Worm (Caenorhabditis elegans) whole organism, late embryonic: Measurements from ENCODE around the gene snpc-1.2.
A peak's percentile ranks its signal among the peaks of the same experiment; 100 is the strongest.

ENCODE experiments used
- C08G9.2 ChIP-seq: sonication (generic microtip); optimal IDR thresholded peaks from 2 replicates; lab custom pipeline; 2016; ENCODE audit warnings: mild to moderate bottlenecking, missing genetic modification characterization, moderate library complexity, missing compliant biosample characterization
- C38D4.7 ChIP-seq: fragments of 200-800 bp; sonication (Bioruptor generic); optimal IDR thresholded peaks from 2 replicates; lab custom pipeline; 2018; ENCODE audit warnings: mild to moderate bottlenecking, missing genetic modification characterization, moderate library complexity, missing compliant biosample characterization
- Y22D7AL.16 ChIP-seq: sonication (generic microtip); optimal IDR thresholded peaks from 2 replicates; lab custom pipeline; 2016; ENCODE audit warnings: missing genetic modification characterization, missing compliant biosample characterization
- ahr-1 ChIP-seq: sonication (generic microtip); optimal IDR thresholded peaks from 2 replicates; lab custom pipeline; 2016; ENCODE audit warnings: missing genetic modification characterization, missing compliant biosample characterization
- ceh-18 ChIP-seq: sonication (generic microtip); optimal IDR thresholded peaks from 2 replicates; lab custom pipeline; 2016; ENCODE audit warnings: missing genetic modification characterization, missing compliant biosample characterization
- ceh-2 ChIP-seq: sonication (generic microtip); optimal IDR thresholded peaks from 2 replicates; lab custom pipeline; 2016; ENCODE audit warnings: missing genotype, missing genetic modification characterization, missing compliant biosample characterization
- ceh-24 ChIP-seq: sonication (generic microtip); optimal IDR thresholded peaks from 2 replicates; lab custom pipeline; 2016; ENCODE audit warnings: mild to moderate bottlenecking, missing genetic modification characterization, missing compliant biosample characterization
- ceh-34 ChIP-seq: sonication (generic microtip); optimal IDR thresholded peaks from 2 replicates; lab custom pipeline; 2016; ENCODE audit warnings: mild to moderate bottlenecking, missing genetic modification characterization, missing compliant biosample characterization
- ceh-45 ChIP-seq: fragments of 200-800 bp; sonication (Bioruptor generic); IDR thresholded peaks from 2 replicates; pipeline ENCODE4 v1.3.6; 2022; ENCODE audit warnings: missing genetic modification reagents, missing genetic modification characterization, missing compliant biosample characterization
- ceh-9 ChIP-seq: sonication (generic microtip); optimal IDR thresholded peaks from 2 replicates; lab custom pipeline; 2016; ENCODE audit warnings: mild to moderate bottlenecking, missing genetic modification characterization, inconsistent platforms, missing compliant biosample characterization
- che-1 ChIP-seq: sonication (generic microtip); optimal IDR thresholded peaks from 2 replicates; lab custom pipeline; 2016; ENCODE audit warnings: mild to moderate bottlenecking, missing genetic modification characterization, missing compliant biosample characterization
- dmd-4 ChIP-seq: sonication (generic microtip); optimal IDR thresholded peaks from 2 replicates; lab custom pipeline; 2016; ENCODE audit warnings: borderline replicate concordance, missing genetic modification characterization, missing compliant biosample characterization
- dve-1 ChIP-seq: sonication (generic microtip); optimal IDR thresholded peaks from 2 replicates; lab custom pipeline; 2017; ENCODE audit warnings: antibody characterized with exemption, mild to moderate bottlenecking, missing genetic modification characterization, missing compliant biosample characterization
- elt-2 ChIP-seq: sonication (generic microtip); optimal IDR thresholded peaks from 2 replicates; lab custom pipeline; 2016; ENCODE audit warnings: missing genetic modification reagents, missing genetic modification characterization, missing compliant biosample characterization
- ets-4 ChIP-seq: sonication (generic microtip); optimal IDR thresholded peaks from 2 replicates; lab custom pipeline; 2016; ENCODE audit warnings: missing genetic modification characterization, missing compliant biosample characterization
- gmeb-2 ChIP-seq: sonication (generic microtip); optimal IDR thresholded peaks from 2 replicates; lab custom pipeline; 2016; ENCODE audit warnings: missing genetic modification characterization, inconsistent platforms, missing compliant biosample characterization
- hlh-30 ChIP-seq: sonication (generic microtip); optimal IDR thresholded peaks from 2 replicates; lab custom pipeline; 2017; ENCODE audit warnings: antibody characterized with exemption, missing genetic modification characterization, missing compliant biosample characterization; ENCODE audit not compliant: insufficient read depth
- hlh-6 ChIP-seq: sonication (generic microtip); optimal IDR thresholded peaks from 2 replicates; lab custom pipeline; 2016; ENCODE audit warnings: missing genotype, missing genetic modification characterization, missing compliant biosample characterization
- hlh-8 ChIP-seq: sonication (generic microtip); optimal IDR thresholded peaks from 2 replicates; lab custom pipeline; 2016; ENCODE audit warnings: missing genotype, missing genetic modification characterization, missing compliant biosample characterization
- lim-6 ChIP-seq: sonication (generic microtip); optimal IDR thresholded peaks from 2 replicates; lab custom pipeline; 2016; ENCODE audit warnings: missing genetic modification characterization, missing compliant biosample characterization
- nfya-1 ChIP-seq: sonication (generic microtip); optimal IDR thresholded peaks from 2 replicates; lab custom pipeline; 2017; ENCODE audit warnings: missing genetic modification characterization, mild to moderate bottlenecking, missing compliant biosample characterization, antibody characterized with exemption, moderate library complexity
- nhr-11 ChIP-seq: fragments of 150-350 bp; optimal IDR thresholded peaks from 2 replicates; lab custom pipeline; 2014; ENCODE audit warnings: missing biosample characterization, missing genetic modification characterization
- odd-2 ChIP-seq: sonication (generic microtip); optimal IDR thresholded peaks from 2 replicates; lab custom pipeline; 2017; ENCODE audit warnings: antibody characterized with exemption, mild to moderate bottlenecking, missing genetic modification characterization, missing compliant biosample characterization
- pag-3 ChIP-seq: sonication (generic microtip); optimal IDR thresholded peaks from 2 replicates; lab custom pipeline; 2016; ENCODE audit warnings: missing compliant biosample characterization, missing genetic modification characterization, borderline replicate concordance
- pha-2 ChIP-seq: sonication (generic microtip); optimal IDR thresholded peaks from 2 replicates; lab custom pipeline; 2017; ENCODE audit warnings: mild to moderate bottlenecking, missing genetic modification characterization, missing compliant biosample characterization
- pha-4 ChIP-seq: fragments of 150-350 bp; optimal IDR thresholded peaks from 2 replicates; lab custom pipeline; 2018; ENCODE audit warnings: missing biosample characterization, missing genetic modification reagents, missing genetic modification characterization
- pros-1 ChIP-seq: fragments of 150-350 bp; optimal IDR thresholded peaks from 2 replicates; lab custom pipeline; 2014; ENCODE audit warnings: missing biosample characterization, missing genetic modification reagents, missing genetic modification characterization
- sdc-2 ChIP-seq: sonication (generic microtip); optimal IDR thresholded peaks from 2 replicates; lab custom pipeline; 2016; ENCODE audit warnings: missing genotype, missing genetic modification characterization, missing compliant biosample characterization
- sox-4 ChIP-seq: sonication (generic microtip); optimal IDR thresholded peaks from 2 replicates; lab custom pipeline; 2017; ENCODE audit warnings: mild to moderate bottlenecking, missing genetic modification characterization, inconsistent platforms, missing compliant biosample characterization
- tbx-2 ChIP-seq: sonication (generic microtip); optimal IDR thresholded peaks from 2 replicates; lab custom pipeline; 2016; ENCODE audit warnings: missing genetic modification characterization, missing compliant biosample characterization
- unc-3 ChIP-seq, 2 experiments: fragments of 200-800 bp in 1 of 2; sonication (Bioruptor generic) in 1 of 2; sonication (generic microtip) in 1 of 2; conservative IDR thresholded peaks in 1 of 2; optimal IDR thresholded peaks in 1 of 2; 2 replicates each; pipeline versions ENCODE4 v1.3.6 to Lab custom; 2016 to 2022; ENCODE audit warnings: missing compliant biosample characterization in 2 of 2, missing genetic modification characterization in 2 of 2, missing genetic modification reagents in 1 of 2
- unc-42 ChIP-seq: sonication (generic microtip); optimal IDR thresholded peaks from 2 replicates; lab custom pipeline; 2016; ENCODE audit warnings: missing genotype, missing genetic modification characterization, missing compliant biosample characterization
- zip-5 ChIP-seq: sonication (generic microtip); optimal IDR thresholded peaks from 2 replicates; lab custom pipeline; 2016; ENCODE audit warnings: missing genetic modification characterization, missing compliant biosample characterization

Gene snpc-1.2

ce11 chrIII:13169464-13169966, at the start of gene snpc-1.2, which contains the start of gene Y39E4B.5:
Gene snpc-1.2, minus strand, starts transcription at chrIII:13169541.
Gene Y39E4B.5, plus strand, starts transcription at chrIII:13169916.
- TF ChIP-seq ceh-18 (tag; lab: Kevin White, UChicago) = no peak
- no peak for TF ChIP-seq ceh-9 (tag; lab: Kevin White, UChicago)
- TF ChIP-seq pha-4 = no peak
- TF ChIP-seq elt-2 (tag; lab: Kevin White, UChicago) = no peak
- no peak for TF ChIP-seq odd-2 (tag; lab: Kevin White, UChicago)
- no peak for TF ChIP-seq C38D4.7 (GFP tag; lab: Kevin White, UChicago)
- TF ChIP-seq Y22D7AL.16 (tag; lab: Kevin White, UChicago) = no peak
- TF ChIP-seq sox-4 = no peak
- no peak for TF ChIP-seq unc-42
- no peak for TF ChIP-seq ceh-45 (GFP tag; lab: Robert Waterston, UW)
- no peak for TF ChIP-seq gmeb-2
- no peak for TF ChIP-seq pag-3 (tag; lab: Kevin White, UChicago)
- TF ChIP-seq hlh-8 (tag; lab: Kevin White, UChicago) = no peak
- TF ChIP-seq ceh-34 (tag; lab: Kevin White, UChicago) = no peak

- no peak for TF ChIP-seq ceh-24 (tag; lab: Kevin White, UChicago)
- TF ChIP-seq lim-6 (tag; lab: Kevin White, UChicago) = no peak
- no peak for TF ChIP-seq ceh-2 (tag; lab: Kevin White, UChicago)
- no peak for TF ChIP-seq ceh-9 (tag; lab: Kevin White, UChicago)
- TF ChIP-seq ceh-34 (tag; lab: Kevin White, UChicago) = no peak
- TF ChIP-seq nfya-1 (tag; lab: Kevin White, UChicago) = no peak
Observed at ce11 chrIII:13216488-13217016, 47.2 kb upstream of the snpc-1.2 start.

- TF ChIP-seq nhr-11 (tag; lab: Kevin White, UChicago) = no peak
- peak; percentile 10 for TF ChIP-seq unc-42
- TF ChIP-seq C08G9.2 = no peak
Observed at ce11 chrIII:13215682-13216081, 46.3 kb upstream of the snpc-1.2 start.

ce11 chrIII:13213111-13213510, 43.8 kb upstream of the snpc-1.2 start:
- no peak for TF ChIP-seq pha-2 (tag; lab: Kevin White, UChicago)
- no peak for TF ChIP-seq sox-4
- TF ChIP-seq unc-3 (GFP tag; conservative IDR thresholded peaks at IDR 0.05; lab: Robert Waterston, UW) = no peak
- no peak for TF ChIP-seq unc-3 (tag; optimal IDR thresholded peaks at IDR 0.05; lab: Kevin White, UChicago)
- no peak for TF ChIP-seq che-1 (tag; lab: Kevin White, UChicago)
- TF ChIP-seq Y22D7AL.16 (tag; lab: Kevin White, UChicago) = no peak
- no peak for TF ChIP-seq ahr-1 (tag; lab: Kevin White, UChicago)
- no peak for TF ChIP-seq pag-3 (tag; lab: Kevin White, UChicago)
- no peak for TF ChIP-seq dmd-4 (tag; lab: Kevin White, UChicago)
- TF ChIP-seq dve-1 = no peak

ce11 chrIII:13212366-13212765, 43.0 kb upstream of the snpc-1.2 start, which contains the start of gene tsp-3:
Gene tsp-3, plus strand, starts transcription at chrIII:13212666.
- TF ChIP-seq pros-1 (tag; lab: Kevin White, UChicago) (no peak), hlh-30 (tag; lab: Kevin White, UChicago) (no peak), ceh-24 (tag; lab: Kevin White, UChicago) (no peak), ceh-18 (tag; lab: Kevin White, UChicago) (no peak), che-1 (tag; lab: Kevin White, UChicago) (no peak), ets-4 (tag; lab: Kevin White, UChicago) (no peak), tbx-2 (tag; lab: Kevin White, UChicago) (no peak), unc-42 (no peak), C38D4.7 (GFP tag; lab: Kevin White, UChicago) (no peak), ceh-34 (tag; lab: Kevin White, UChicago) (no peak), sdc-2 (no peak), zip-5 (tag; lab: Kevin White, UChicago) (no peak), hlh-6 (tag; lab: Kevin White, UChicago) (no peak)
